Worm (Caenorhabditis elegans) whole organism, late embryonic: ENCODE data around the gene fbxc-22.

Experiments used
- ceh-48 ChIP-seq: sonication (generic microtip); optimal IDR thresholded peaks from 2 replicates; lab custom pipeline; 2016; ENCODE audit warnings: missing genetic modification characterization, inconsistent platforms, missing compliant biosample characterization
- elt-2 ChIP-seq: sonication (generic microtip); optimal IDR thresholded peaks from 2 replicates; lab custom pipeline; 2016; ENCODE audit warnings: missing genetic modification reagents, missing genetic modification characterization, missing compliant biosample characterization
- hlh-30 ChIP-seq: sonication (generic microtip); optimal IDR thresholded peaks from 2 replicates; lab custom pipeline; 2017; ENCODE audit warnings: antibody characterized with exemption, missing genetic modification characterization, missing compliant biosample characterization; ENCODE audit not compliant: insufficient read depth
- nhr-11 ChIP-seq: fragments of 150-350 bp; optimal IDR thresholded peaks from 2 replicates; lab custom pipeline; 2014; ENCODE audit warnings: missing biosample characterization, missing genetic modification characterization
- nhr-232 ChIP-seq: sonication (generic microtip); optimal IDR thresholded peaks from 2 replicates; lab custom pipeline; 2016; ENCODE audit warnings: missing genetic modification characterization, missing compliant biosample characterization
- pat-9 ChIP-seq: fragments of 200-800 bp; sonication (Bioruptor generic); optimal IDR thresholded peaks from 2 replicates; lab custom pipeline; 2018; ENCODE audit warnings: mild to moderate bottlenecking, missing genetic modification characterization, moderate library complexity, missing compliant biosample characterization
- pros-1 ChIP-seq: fragments of 150-350 bp; optimal IDR thresholded peaks from 2 replicates; lab custom pipeline; 2014; ENCODE audit warnings: missing biosample characterization, missing genetic modification reagents, missing genetic modification characterization
- ttx-3 ChIP-seq: sonication (generic microtip); optimal IDR thresholded peaks from 2 replicates; lab custom pipeline; 2016; ENCODE audit warnings: missing genetic modification reagents, missing genetic modification characterization, missing compliant biosample characterization

ce11 chrII:1688813-1689212, 2.1 kb downstream of the fbxc-22 start, which contains the start of the genes fbxb-18 and fbxb-19:
- TF ChIP-seq nhr-11 (tag; lab: Kevin White, UChicago) (no peak), pat-9 (tag; lab: Kevin White, UChicago) (no peak), hlh-30 (no peak), nhr-232 (no peak), ceh-48 (tag; lab: Kevin White, UChicago) (no peak), pros-1 (tag; lab: Kevin White, UChicago) (no peak), elt-2 (no peak), ttx-3 (no peak)
